Worm (Caenorhabditis elegans) whole organism, early embryonic: Measurements from ENCODE around the gene efn-4.

ENCODE experiments used
- B0310.2 ChIP-seq: sonication (generic microtip); optimal IDR thresholded peaks from 2 replicates; lab custom pipeline; 2016; ENCODE audit warnings: mild to moderate bottlenecking, missing genetic modification characterization, missing compliant biosample characterization
- aly-1 ChIP-seq: sonication (generic microtip); optimal IDR thresholded peaks from 2 replicates; lab custom pipeline; 2016; ENCODE audit warnings: missing genetic modification characterization, missing compliant biosample characterization
- ama-1 ChIP-seq: fragments of 150-350 bp; optimal IDR thresholded peaks from 2 replicates; lab custom pipeline; 2014
- ceh-13 ChIP-seq: fragments of 200-800 bp; sonication (Bioruptor generic); optimal IDR thresholded peaks from 2 replicates; lab custom pipeline; 2018; ENCODE audit warnings: mild to moderate bottlenecking, missing genetic modification characterization, missing compliant biosample characterization
- ceh-36 ChIP-seq: sonication (generic microtip); optimal IDR thresholded peaks from 2 replicates; lab custom pipeline; 2016; ENCODE audit warnings: missing genetic modification characterization, inconsistent platforms, missing compliant biosample characterization
- ets-7 ChIP-seq: sonication (generic microtip); optimal IDR thresholded peaks from 2 replicates; lab custom pipeline; 2016; ENCODE audit warnings: missing genotype, missing genetic modification characterization, missing compliant biosample characterization
- flt-1 ChIP-seq: fragments of 200-800 bp; sonication (Bioruptor generic); IDR thresholded peaks from 2 replicates; pipeline ENCODE4 v1.3.6; 2022; ENCODE audit warnings: missing genetic modification characterization, missing compliant biosample characterization
- hmbx-1 ChIP-seq: sonication (generic microtip); optimal IDR thresholded peaks from 2 replicates; lab custom pipeline; 2016; ENCODE audit warnings: mild to moderate bottlenecking, missing genetic modification characterization, missing compliant biosample characterization
- hnd-1 ChIP-seq: sonication (generic microtip); optimal IDR thresholded peaks from 2 replicates; lab custom pipeline; 2016; ENCODE audit warnings: missing genetic modification characterization, missing compliant biosample characterization
- scrt-1 ChIP-seq: fragments of 200-800 bp; sonication (Bioruptor generic); IDR thresholded peaks from 2 replicates; pipeline ENCODE4 v1.3.6; 2022; ENCODE audit warnings: missing genetic modification characterization, missing compliant biosample characterization
- sea-1 ChIP-seq: fragments of 200-800 bp; sonication (Bioruptor generic); conservative IDR thresholded peaks from 2 replicates; pipeline ENCODE4 v1.3.6; 2022; ENCODE audit warnings: missing genetic modification characterization, missing compliant biosample characterization
- tbx-11 ChIP-seq: fragments of 200-800 bp; sonication (Bioruptor generic); IDR thresholded peaks from 2 replicates; pipeline ENCODE4 v1.3.6; 2022; ENCODE audit warnings: missing genetic modification characterization, missing compliant biosample characterization
- tbx-37 ChIP-seq: fragments of 200-800 bp; sonication (Bioruptor generic); conservative IDR thresholded peaks from 2 replicates; pipeline ENCODE4 v1.3.6; 2022; ENCODE audit warnings: missing genetic modification reagents, missing genetic modification characterization, missing compliant biosample characterization
- tra-4 ChIP-seq: sonication (generic microtip); optimal IDR thresholded peaks from 2 replicates; lab custom pipeline; 2017; ENCODE audit warnings: missing genetic modification characterization, missing compliant biosample characterization

ce11 chrIV:524352-524751 lies 34.7 kb upstream of the efn-4 start, which contains the start of gene W03G1.2:
- TF ChIP-seq B0310.2 (tag; lab: Kevin White, UChicago) (no peak), aly-1 (tag; lab: Kevin White, UChicago) (no peak), tbx-37 (no peak), hnd-1 (tag; lab: Kevin White, UChicago) (no peak), sea-1 (GFP tag; lab: Robert Waterston, UW) (no peak), ama-1 (lab: Kevin White, UChicago) (no peak), hmbx-1 (no peak), tra-4 (tag; lab: Kevin White, UChicago) (no peak), tbx-11 (GFP tag; lab: Robert Waterston, UW) (no peak), ceh-13 (GFP tag; lab: Kevin White, UChicago) (no peak), flt-1 (GFP tag; lab: Robert Waterston, UW) (no peak), ets-7 (tag; lab: Kevin White, UChicago) (no peak), scrt-1 (GFP tag; lab: Robert Waterston, UW) (no peak), ceh-36 (tag; lab: Kevin White, UChicago) (no peak)
